Worm (Caenorhabditis elegans): ENCODE data around the gene lec-10.
A peak's percentile ranks its signal among the peaks of the same experiment; 100 is the strongest.

Gene lec-10

ce11 chrV:6514887-6515324 is 26.0 kb upstream of the lec-10 start, which contains the start of gene dpy-11 (continued):
- TF ChIP-seq zfp-3 (GFP tag; conservative IDR thresholded peaks at IDR 0.05), result peak; percentile 93
- no peak for TF ChIP-seq arid-1 (GFP tag; conservative IDR thresholded peaks at IDR 0.05)
- TF ChIP-seq zag-1 (tag; optimal IDR thresholded peaks at IDR 0.05), result no peak
- no peak for TF ChIP-seq cey-2 (tag; optimal IDR thresholded peaks at IDR 0.05; ENCODE audit: borderline replicate concordance, insufficient read depth)
- peak; percentile 49; the same call in 1 of the 2 replicates for TF ChIP-seq mdt-29 (GFP tag; IDR thresholded peaks at IDR 0.05)
- no peak for TF ChIP-seq nhr-76 (tag; optimal IDR thresholded peaks at IDR 0.05)
- TF ChIP-seq daf-19 (GFP tag; conservative IDR thresholded peaks at IDR 0.05), result no peak
- no peak for TF ChIP-seq F44E2.7 (GFP tag; IDR thresholded peaks at IDR 0.05)
- no peak for TF ChIP-seq set-16 (GFP tag; IDR thresholded peaks at IDR 0.05)
- TF ChIP-seq lin-1 (GFP tag; IDR thresholded peaks at IDR 0.05), result 0 out of 2 replicates have a peak, but pooled peaks have one; percentile 15
- TF ChIP-seq sdz-12 (GFP tag; optimal IDR thresholded peaks at IDR 0.05), result peak; percentile 90
- no peak for TF ChIP-seq nhr-11 (tag; optimal IDR thresholded peaks at IDR 0.05)
- peak; percentile 44 for TF ChIP-seq nhr-48 (tag; optimal IDR thresholded peaks at IDR 0.05)
- no peak for TF ChIP-seq zip-2 (tag; optimal IDR thresholded peaks at IDR 0.05)
- TF ChIP-seq ceh-44 (GFP tag; IDR thresholded peaks at IDR 0.05), result no peak
- peak; percentile 49 to 58 for TF ChIP-seq lsy-2 (tag; optimal IDR thresholded peaks at IDR 0.05)

ce11 chrV:6513786-6514430 is 25.0 kb upstream of the lec-10 start:
- TF ChIP-seq ZK546.5 (tag; optimal IDR thresholded peaks at IDR 0.05) (no peak), unc-62 (GFP tag; optimal IDR thresholded peaks at IDR 0.05 in 1 of 2) (peak in 1 of 2 experiments; percentile 95), unc-62 (tag; optimal IDR thresholded peaks at IDR 0.05) (no peak)

DNA sequence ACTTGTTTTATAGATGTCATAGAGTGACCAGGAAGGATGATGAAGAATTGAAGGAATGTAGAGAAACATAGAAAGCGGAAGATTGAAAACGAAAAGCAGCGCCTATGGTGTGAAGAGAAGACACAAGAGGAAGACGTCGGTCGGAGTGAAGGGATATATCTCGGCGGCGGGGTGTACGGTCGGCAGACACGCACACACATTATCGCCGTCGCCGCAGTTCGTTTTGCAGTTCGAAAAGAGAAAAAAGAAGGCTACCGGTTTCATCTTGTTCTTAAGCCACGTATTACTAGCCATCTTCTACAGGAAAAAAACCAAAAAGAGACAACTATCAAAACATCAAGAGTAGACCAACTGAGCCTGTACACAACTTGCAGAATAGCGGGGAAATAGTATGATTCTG is 24.4 kb upstream of the lec-10 start:
- no peak for TF ChIP-seq madf-9 (GFP tag; conservative IDR thresholded peaks at IDR 0.05)
- peak; percentile 17; the same call in 1 of the 2 replicates for TF ChIP-seq lin-38 (GFP tag; IDR thresholded peaks at IDR 0.05)
- TF ChIP-seq ctbp-1 (GFP tag; IDR thresholded peaks at IDR 0.05), result 0 out of 2 replicates have a peak, but pooled peaks have one; percentile 7
- peak; percentile 6 for TF ChIP-seq nhr-28 (tag; optimal IDR thresholded peaks at IDR 0.05)
- TF ChIP-seq hlh-11 (tag; optimal IDR thresholded peaks at IDR 0.05), result peak; percentile 29
- no peak for TF ChIP-seq lin-39 (tag; optimal IDR thresholded peaks at IDR 0.05)
- TF ChIP-seq mxl-3 (GFP tag; optimal IDR thresholded peaks at IDR 0.05), result peak; percentile 63
- TF ChIP-seq set-16 (GFP tag; IDR thresholded peaks at IDR 0.05), result 0 out of 2 replicates have a peak, but pooled peaks have one; percentile 8
- TF ChIP-seq nhr-48 (tag; optimal IDR thresholded peaks at IDR 0.05), result peak; percentile 2

DNA sequence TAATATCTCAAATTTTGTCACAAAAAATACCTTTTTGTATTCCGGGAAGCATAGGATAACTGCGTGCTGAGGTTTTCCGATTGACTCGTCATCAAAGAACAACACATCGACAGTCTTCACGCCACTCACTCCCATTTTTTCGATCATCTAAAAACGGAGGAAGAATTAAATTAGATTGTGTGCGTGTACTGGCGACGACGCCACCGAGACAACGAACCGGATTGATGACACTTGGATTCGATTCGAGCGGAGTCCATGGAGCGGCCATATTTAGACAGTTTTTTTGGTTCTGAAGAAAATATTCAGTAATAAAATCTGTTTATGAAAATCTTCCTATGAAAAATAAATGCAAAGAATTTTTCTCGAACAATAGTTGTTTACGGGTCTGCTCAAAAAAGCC is 22.2 kb upstream of the lec-10 start, which contains the start of gene ubh-1:
Gene ubh-1, minus strand, starts transcription at position 289 of the 400 bp plus-strand sequence.
- TF ChIP-seq daf-16 (GFP tag; optimal IDR thresholded peaks at IDR 0.05) (no peak), daf-16 (tag; optimal IDR thresholded peaks at IDR 0.05) (no peak), T26A8.4 (GFP tag; IDR thresholded peaks at IDR 0.05) (peak; percentile 46), unc-62 (GFP tag; optimal IDR thresholded peaks at IDR 0.05 in 1 of 2) (peak in 1 of 2 experiments; percentile 96), unc-62 (tag; optimal IDR thresholded peaks at IDR 0.05) (no peak), mes-2 (tag; optimal IDR thresholded peaks at IDR 0.05; ENCODE audit: poor library complexity, severe bottlenecking) (peak; percentile 25)

DNA sequence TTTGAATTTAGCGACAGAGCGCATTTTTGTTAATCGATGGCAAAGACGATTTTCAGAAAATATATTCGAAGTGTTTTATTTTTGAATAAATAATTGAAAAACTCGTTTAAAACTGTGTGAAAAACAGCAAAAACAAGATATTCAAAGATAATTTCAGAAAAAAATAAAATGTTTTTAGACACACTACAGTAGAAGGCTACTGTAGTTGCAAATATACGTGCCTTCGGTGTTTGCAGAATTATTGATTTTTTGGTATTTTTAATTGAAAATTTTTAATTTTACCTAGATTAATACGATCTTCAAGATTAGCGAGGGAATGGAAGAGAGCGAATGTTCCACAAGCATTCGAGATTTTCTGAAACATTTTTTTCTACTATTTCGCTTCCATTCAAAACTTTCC is 21.7 kb upstream of the lec-10 start:
- no peak for TF ChIP-seq aha-1 (tag)
- TF ChIP-seq lsy-2 (tag; optimal IDR thresholded peaks at IDR 0.05), result peak in 1 of 2 experiments; percentile 44

DNA sequence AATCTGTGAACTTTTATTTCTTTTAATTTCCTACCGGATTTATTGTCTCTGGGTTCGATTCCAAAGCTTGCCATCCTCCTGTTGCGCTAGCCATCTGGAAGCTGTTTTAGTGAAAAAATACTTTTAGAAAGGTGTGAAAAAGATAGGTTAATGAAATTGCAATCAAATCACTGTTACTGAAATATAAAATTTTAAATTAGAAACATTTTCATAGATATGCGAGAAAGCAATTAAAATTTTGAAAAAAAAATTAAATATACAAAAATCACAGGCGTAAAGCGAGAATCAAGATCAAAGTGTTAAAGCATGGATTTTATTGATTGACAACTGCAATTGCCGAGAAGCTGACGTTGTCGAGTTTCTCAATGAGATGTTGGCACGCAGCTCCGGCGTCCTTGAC is 20.8 kb upstream of the lec-10 start, which contains the start of gene ubh-2:
Gene ubh-2, minus strand, starts transcription at position 101 of the 400 bp plus-strand sequence.
- TF ChIP-seq nhr-111 (GFP tag; optimal IDR thresholded peaks at IDR 0.05) (no peak), F10B5.3 (tag; optimal IDR thresholded peaks at IDR 0.05) (no peak), madf-5 (GFP tag; IDR thresholded peaks at IDR 0.05) (no peak), lin-1 (GFP tag; IDR thresholded peaks at IDR 0.05) (no peak), Y48G9A.11 (GFP tag; IDR thresholded peaks at IDR 0.05) (no peak), nhr-41 (GFP tag; IDR thresholded peaks at IDR 0.05) (no peak), spr-3 (GFP tag; optimal IDR thresholded peaks at IDR 0.05) (no peak), F49E8.2 (tag; optimal IDR thresholded peaks at IDR 0.05; ENCODE audit: borderline replicate concordance) (no peak), hlh-30 (tag; optimal IDR thresholded peaks at IDR 0.05; ENCODE audit: insufficient read depth) (no peak), ztf-11 (tag; optimal IDR thresholded peaks at IDR 0.05) (no peak), F37D6.2 (tag; optimal IDR thresholded peaks at IDR 0.05) (no peak), T20F7.1 (GFP tag; optimal IDR thresholded peaks at IDR 0.05) (no peak)

All from whole organism, L4 larva.